Fruit fly (Drosophila melanogaster): ENCODE measurements around the gene FucTA.

The FucTA gene

DNA sequence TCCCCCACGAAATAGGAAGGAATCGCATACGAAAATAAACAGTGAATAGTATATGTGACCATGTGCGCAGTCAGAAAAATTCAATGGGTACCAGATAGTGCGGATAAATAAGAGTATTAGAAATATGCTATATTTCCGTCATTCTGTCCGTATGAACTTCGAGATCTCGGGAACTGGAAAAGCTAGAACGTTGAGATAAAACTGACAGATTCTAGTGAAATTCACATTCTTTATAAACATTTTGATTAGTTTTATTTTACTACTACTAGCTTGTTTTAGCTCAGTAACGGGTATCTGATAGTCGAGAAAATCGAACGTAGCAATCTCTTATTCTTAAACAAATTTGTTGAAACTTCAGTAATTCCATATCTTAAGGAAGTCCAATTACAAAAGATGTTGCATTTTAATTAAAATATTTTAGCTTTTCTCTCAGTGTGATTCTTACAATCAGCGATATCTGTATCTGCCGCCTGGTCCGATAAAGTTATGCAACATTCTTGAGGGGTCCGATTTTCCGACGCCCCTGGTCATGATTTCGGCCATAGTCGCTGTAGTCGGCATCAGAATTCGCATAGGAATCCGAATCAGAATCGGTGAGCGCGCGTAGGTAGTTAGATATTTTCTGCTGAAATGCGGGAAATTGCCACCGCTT lies 25.6 kb downstream of the FucTA start:
- TF ChIP-seq CG10348 (GFP tag; IDR thresholded peaks at IDR 0.05): no peak
- TF ChIP-seq CG8301 (tag; optimal IDR thresholded peaks at IDR 0.05): peak; percentile 17
- TF ChIP-seq CG14655 (GFP tag; optimal IDR thresholded peaks at IDR 0.05): peak; percentile 44
- no peak for TF ChIP-seq CG34367 (tag; optimal IDR thresholded peaks at IDR 0.05)
- TF ChIP-seq CG9948 (tag; optimal IDR thresholded peaks at IDR 0.05): no peak

DNA sequence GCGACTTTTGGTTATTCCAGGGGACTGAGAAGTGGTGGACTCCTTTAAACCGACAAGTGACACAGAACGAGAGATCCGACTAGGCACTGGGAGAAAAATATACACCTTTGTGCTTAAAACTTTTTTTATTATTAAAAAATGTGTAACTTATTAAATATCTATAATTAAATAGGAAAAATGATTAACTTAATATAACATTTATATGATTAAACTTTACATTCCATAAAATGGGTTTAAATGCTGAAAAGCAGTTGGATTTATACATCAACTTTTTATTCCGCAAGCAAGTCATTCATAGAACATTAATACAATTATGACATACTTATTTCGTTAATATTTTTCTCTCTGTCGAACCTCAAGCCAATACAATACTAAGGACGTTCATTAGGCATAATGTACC lies 27.1 kb downstream of the FucTA start:
- TF ChIP-seq CG17806 (tag; optimal IDR thresholded peaks at IDR 0.05): peak; percentile 89
- peak; percentile 88 for TF ChIP-seq CG9948 (tag; optimal IDR thresholded peaks at IDR 0.05)
- peak; percentile 66 for TF ChIP-seq Snoo (tag; optimal IDR thresholded peaks at IDR 0.05)
- TF ChIP-seq rn (GFP tag; IDR thresholded peaks at IDR 0.05): no peak
- no peak for TF ChIP-seq CG10348 (GFP tag; IDR thresholded peaks at IDR 0.05)
- no peak for TF ChIP-seq fd96Ca (GFP tag; IDR thresholded peaks at IDR 0.05)
- TF ChIP-seq CG14655 (GFP tag; optimal IDR thresholded peaks at IDR 0.05): peak; percentile 63
- peak; percentile 82 for TF ChIP-seq CG8159 (tag; optimal IDR thresholded peaks at IDR 0.05)
- no peak for TF ChIP-seq CG4496 (GFP tag; IDR thresholded peaks at IDR 0.05)
- TF ChIP-seq CG15710 (tag; optimal IDR thresholded peaks at IDR 0.05): peak; percentile 88
- no peak for TF ChIP-seq EcR (GFP tag; optimal IDR thresholded peaks at IDR 0.05)
- peak; percentile 46 for TF ChIP-seq CG8301 (tag; optimal IDR thresholded peaks at IDR 0.05)
- peak; percentile 80 for TF ChIP-seq D1 (tag; optimal IDR thresholded peaks at IDR 0.05)
- no peak for TF ChIP-seq CG32121 (GFP tag; IDR thresholded peaks at IDR 0.05)
- peak; percentile 37 for TF ChIP-seq CG13204 (GFP tag; optimal IDR thresholded peaks at IDR 0.05)
- TF ChIP-seq CG34367 (tag; optimal IDR thresholded peaks at IDR 0.05): peak; percentile 81
- TF ChIP-seq CG12605 (GFP tag; IDR thresholded peaks at IDR 0.05): no peak
- TF ChIP-seq Ets98B (GFP tag; IDR thresholded peaks at IDR 0.05): no peak
- TF ChIP-seq gl (tag; optimal IDR thresholded peaks at IDR 0.05): peak; percentile 51
- TF ChIP-seq Pif1B (GFP tag; optimal IDR thresholded peaks at IDR 0.05): no peak
- TF ChIP-seq Pif1A (GFP tag; optimal IDR thresholded peaks at IDR 0.05): no peak

DNA sequence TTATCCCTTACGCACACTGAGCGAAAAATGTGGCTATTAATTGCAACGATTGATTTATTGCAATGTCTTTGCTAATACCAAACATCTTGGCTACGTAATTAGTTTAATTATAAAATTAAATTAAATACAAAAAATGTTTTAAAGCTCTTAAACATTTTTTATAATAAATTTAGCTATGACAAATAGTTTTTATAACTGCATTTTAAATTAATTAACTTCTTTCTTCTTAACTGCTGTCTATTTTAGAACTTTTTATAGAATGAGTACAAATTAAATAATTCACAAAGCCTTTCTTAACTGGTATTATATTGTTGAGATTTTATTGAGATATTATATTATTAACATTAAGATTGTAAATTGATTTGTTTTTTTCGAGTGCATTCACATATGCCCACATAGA lies 27.9 kb downstream of the FucTA start:
- TF ChIP-seq CG9948 (tag; optimal IDR thresholded peaks at IDR 0.05) (peak; percentile 39), CG8159 (tag; optimal IDR thresholded peaks at IDR 0.05) (peak; percentile 24), fd96Ca (GFP tag; IDR thresholded peaks at IDR 0.05) (no peak), CG14655 (GFP tag; optimal IDR thresholded peaks at IDR 0.05) (peak; percentile 30), rn (GFP tag; IDR thresholded peaks at IDR 0.05) (no peak), D1 (tag; optimal IDR thresholded peaks at IDR 0.05) (peak; percentile 1), CG34367 (tag; optimal IDR thresholded peaks at IDR 0.05) (peak; percentile 7), Ets98B (GFP tag; IDR thresholded peaks at IDR 0.05) (no peak), EcR (GFP tag; optimal IDR thresholded peaks at IDR 0.05) (no peak), CG15710 (tag; optimal IDR thresholded peaks at IDR 0.05) (peak; percentile 58), CG17806 (tag; optimal IDR thresholded peaks at IDR 0.05) (peak; percentile 11), CG12605 (GFP tag; IDR thresholded peaks at IDR 0.05) (no peak), CG32121 (GFP tag; IDR thresholded peaks at IDR 0.05) (no peak), gl (tag; optimal IDR thresholded peaks at IDR 0.05) (no peak), CG8301 (tag; optimal IDR thresholded peaks at IDR 0.05) (no peak), Pif1B (GFP tag; optimal IDR thresholded peaks at IDR 0.05) (no peak), CG13204 (GFP tag; optimal IDR thresholded peaks at IDR 0.05) (no peak), CG10348 (GFP tag; IDR thresholded peaks at IDR 0.05) (no peak), CG4496 (GFP tag; IDR thresholded peaks at IDR 0.05) (no peak), Pif1A (GFP tag; optimal IDR thresholded peaks at IDR 0.05) (no peak), Snoo (tag; optimal IDR thresholded peaks at IDR 0.05) (no peak)

DNA sequence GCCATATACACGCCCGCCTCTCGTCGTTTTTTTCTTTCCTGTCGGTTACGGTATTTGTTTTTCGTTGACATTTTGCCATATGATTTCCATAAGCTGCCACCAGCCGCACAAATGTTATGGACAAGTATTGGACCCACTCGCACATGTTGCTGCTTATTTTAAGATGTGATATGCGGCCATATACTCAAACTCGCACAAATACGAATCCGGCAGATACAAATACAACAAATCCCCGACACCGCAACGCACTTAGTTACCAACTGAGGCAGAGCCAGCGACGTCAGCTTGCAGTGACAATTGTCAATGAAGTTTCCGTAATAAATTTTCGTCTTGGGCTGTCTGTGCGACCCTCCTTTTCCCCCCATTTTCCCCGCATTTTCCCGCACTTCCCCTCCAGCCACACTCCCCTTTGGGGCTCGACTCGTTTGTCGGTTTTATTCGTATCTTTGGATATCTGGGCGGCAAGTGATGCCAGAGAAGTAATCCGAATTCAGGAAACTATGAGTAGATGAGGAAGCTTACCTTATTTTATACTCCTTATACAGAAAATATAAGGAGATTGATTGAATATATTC lies 29.8 kb downstream of the FucTA start:
- TF ChIP-seq fd96Ca (GFP tag; IDR thresholded peaks at IDR 0.05) (0 out of 3 replicates have a peak, but pooled peaks have one; percentile 10), Snoo (tag; optimal IDR thresholded peaks at IDR 0.05) (no peak), CG32121 (GFP tag; IDR thresholded peaks at IDR 0.05) (0 out of 2 replicates have a peak, but pooled peaks have one; percentile 8)

DNA sequence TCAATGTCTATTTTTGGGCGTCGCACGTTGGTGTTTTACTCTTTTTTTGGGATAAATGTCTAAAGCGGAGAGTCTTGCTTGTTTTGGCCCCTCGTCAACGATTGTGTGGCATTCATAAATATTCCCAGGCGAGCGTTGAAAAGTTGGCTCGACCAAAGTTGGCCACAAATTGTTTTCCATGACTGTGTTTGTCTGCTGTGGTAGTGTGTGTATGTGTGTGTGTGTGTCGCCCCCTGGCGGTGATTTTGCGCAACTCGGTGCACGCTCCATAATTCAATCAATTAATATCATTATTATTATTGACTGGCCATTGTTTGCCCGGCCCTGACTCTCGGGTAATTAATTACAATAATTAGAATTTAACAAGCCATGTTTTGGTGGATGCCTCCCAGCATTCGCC lies 31.7 kb downstream of the FucTA start:
- TF ChIP-seq fd96Ca (GFP tag; IDR thresholded peaks at IDR 0.05) (0 out of 3 replicates have a peak, but pooled peaks have one; percentile 30), CG14655 (GFP tag; optimal IDR thresholded peaks at IDR 0.05) (no peak), CG10348 (GFP tag; IDR thresholded peaks at IDR 0.05) (no peak), CG17806 (tag; optimal IDR thresholded peaks at IDR 0.05) (no peak)

DNA sequence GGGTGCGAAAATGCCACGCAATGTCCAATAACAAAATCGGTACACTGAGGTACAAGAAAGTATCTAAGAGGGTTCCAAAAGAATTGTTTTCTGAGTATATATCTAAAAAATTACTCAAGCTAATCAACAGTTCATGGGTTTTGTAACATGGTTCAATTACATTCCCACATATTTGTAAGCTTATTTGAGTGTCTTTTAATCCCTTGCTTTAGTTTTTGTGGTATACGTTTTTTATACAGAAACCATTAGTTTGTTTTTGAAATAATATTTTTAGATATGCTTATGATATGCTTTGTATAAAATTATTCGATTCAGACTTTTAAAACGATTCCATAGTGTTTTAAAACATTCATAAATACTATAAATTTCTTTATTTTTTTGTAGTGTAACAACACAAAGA lies 33.9 kb downstream of the FucTA start:
- TF ChIP-seq EcR (GFP tag; optimal IDR thresholded peaks at IDR 0.05) (no peak), rn (GFP tag; IDR thresholded peaks at IDR 0.05) (no peak), CG34367 (tag; optimal IDR thresholded peaks at IDR 0.05) (peak; percentile 26), CG8159 (tag; optimal IDR thresholded peaks at IDR 0.05) (peak; percentile 60), CG14655 (GFP tag; optimal IDR thresholded peaks at IDR 0.05) (peak; percentile 70), CG9948 (tag; optimal IDR thresholded peaks at IDR 0.05) (peak; percentile 72), CG10348 (GFP tag; IDR thresholded peaks at IDR 0.05) (no peak), Pif1B (GFP tag; optimal IDR thresholded peaks at IDR 0.05) (peak; percentile 45), CG13204 (GFP tag; optimal IDR thresholded peaks at IDR 0.05) (no peak), CG12605 (GFP tag; IDR thresholded peaks at IDR 0.05) (no peak), D1 (tag; optimal IDR thresholded peaks at IDR 0.05) (peak; percentile 17), CG17806 (tag; optimal IDR thresholded peaks at IDR 0.05) (peak; percentile 56), Pif1A (GFP tag; optimal IDR thresholded peaks at IDR 0.05) (peak; percentile 50), CG15710 (tag; optimal IDR thresholded peaks at IDR 0.05) (peak; percentile 58), Ets98B (GFP tag; IDR thresholded peaks at IDR 0.05) (no peak), CG32121 (GFP tag; IDR thresholded peaks at IDR 0.05) (no peak), Snoo (tag; optimal IDR thresholded peaks at IDR 0.05) (peak; percentile 38), CG4496 (GFP tag; IDR thresholded peaks at IDR 0.05) (no peak), CG8301 (tag; optimal IDR thresholded peaks at IDR 0.05) (peak; percentile 25)
